Worm (Caenorhabditis elegans): ENCODE measurements around the gene C27D9.2.

C27D9.2 gene

DNA sequence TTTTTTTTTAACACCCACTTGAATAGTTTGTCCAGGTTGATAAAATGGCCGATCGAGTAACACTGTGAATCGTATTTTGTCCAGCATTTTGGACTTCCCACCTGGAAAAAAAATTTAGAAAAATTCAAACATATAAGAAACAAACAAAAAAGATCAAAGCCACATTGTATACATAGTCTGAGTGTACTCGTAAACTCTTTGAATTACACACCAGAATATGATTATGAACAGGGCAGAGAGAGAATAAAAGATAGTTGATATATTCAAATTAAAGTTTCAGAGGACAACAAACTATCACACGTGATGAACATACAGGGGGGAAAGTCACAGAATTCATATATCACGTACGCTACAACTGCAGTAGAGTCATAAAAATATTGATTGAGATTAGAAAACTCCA, 9.6 kb upstream of the C27D9.2 start, which contains the start of gene ttm-2:
Gene ttm-2 (minus strand): TSS at position 101 of the 400 bp plus-strand sequence.
- TF ChIP-seq lin-11 (tag; optimal IDR thresholded peaks at IDR 0.05) (no peak), Y22D7AL.16 (tag; optimal IDR thresholded peaks at IDR 0.05) (no peak), hlh-30 (tag; optimal IDR thresholded peaks at IDR 0.05; ENCODE audit: insufficient read depth) (no peak), nhr-11 (tag; optimal IDR thresholded peaks at IDR 0.05) (no peak), odd-2 (tag; optimal IDR thresholded peaks at IDR 0.05) (no peak), rnt-1 (tag; optimal IDR thresholded peaks at IDR 0.05) (no peak), pha-2 (tag; optimal IDR thresholded peaks at IDR 0.05) (no peak), sox-2 (GFP tag; IDR thresholded peaks at IDR 0.05) (no peak), tbx-2 (tag; optimal IDR thresholded peaks at IDR 0.05) (no peak), unc-3 (GFP tag; conservative IDR thresholded peaks at IDR 0.05) (no peak), unc-3 (tag; optimal IDR thresholded peaks at IDR 0.05) (no peak), eyg-1 (tag; optimal IDR thresholded peaks at IDR 0.05) (no peak), ceh-31 (tag; optimal IDR thresholded peaks at IDR 0.05) (no peak), nhr-232 (tag; optimal IDR thresholded peaks at IDR 0.05) (no peak), unc-86 (tag; optimal IDR thresholded peaks at IDR 0.05) (no peak), K02D7.2 (tag; optimal IDR thresholded peaks at IDR 0.05) (no peak), sdc-2 (tag; optimal IDR thresholded peaks at IDR 0.05) (no peak), sox-4 (tag; optimal IDR thresholded peaks at IDR 0.05) (no peak)

ce11 chrII:4762574-4763285, 6.1 kb upstream of the C27D9.2 start, which contains the start of gene F26G1.2:
Gene F26G1.2, plus strand, starts transcription at chrII:4763081.
- TF ChIP-seq dmd-4 (tag; optimal IDR thresholded peaks at IDR 0.05; ENCODE audit: borderline replicate concordance) = no peak
- TF ChIP-seq che-1 (tag; optimal IDR thresholded peaks at IDR 0.05) = no peak

ce11 chrII:4761020-4761419, 4.4 kb upstream of the C27D9.2 start:
- TF ChIP-seq ets-4 (tag; optimal IDR thresholded peaks at IDR 0.05) (no peak), pag-3 (tag; optimal IDR thresholded peaks at IDR 0.05; ENCODE audit: borderline replicate concordance) (no peak), pha-2 (tag; optimal IDR thresholded peaks at IDR 0.05) (no peak), ztf-16 (tag; optimal IDR thresholded peaks at IDR 0.05) (no peak), sdc-2 (tag; optimal IDR thresholded peaks at IDR 0.05) (no peak), sox-4 (tag; optimal IDR thresholded peaks at IDR 0.05) (no peak), ceh-19 (GFP tag; optimal IDR thresholded peaks at IDR 0.05) (no peak), pros-1 (tag; optimal IDR thresholded peaks at IDR 0.05) (no peak), sox-2 (GFP tag; IDR thresholded peaks at IDR 0.05) (no peak), hlh-15 (tag; optimal IDR thresholded peaks at IDR 0.05) (no peak), unc-86 (tag; optimal IDR thresholded peaks at IDR 0.05) (no peak), pat-9 (tag; optimal IDR thresholded peaks at IDR 0.05) (no peak), dve-1 (tag; optimal IDR thresholded peaks at IDR 0.05) (no peak), ceh-30 (tag; optimal IDR thresholded peaks at IDR 0.05) (no peak), ceh-45 (GFP tag; IDR thresholded peaks at IDR 0.05) (no peak)

ce11 chrII:4759835-4760234, 3.2 kb upstream of the C27D9.2 start:
- no peak for TF ChIP-seq ama-1 (optimal IDR thresholded peaks at IDR 0.05)
- TF ChIP-seq ceh-14 (tag; optimal IDR thresholded peaks at IDR 0.05) = no peak
- no peak for TF ChIP-seq ceh-18 (tag; optimal IDR thresholded peaks at IDR 0.05)
- TF ChIP-seq C08G9.2 (tag; optimal IDR thresholded peaks at IDR 0.05) = no peak
- no peak for TF ChIP-seq hlh-13 (GFP tag; optimal IDR thresholded peaks at IDR 0.05)

DNA sequence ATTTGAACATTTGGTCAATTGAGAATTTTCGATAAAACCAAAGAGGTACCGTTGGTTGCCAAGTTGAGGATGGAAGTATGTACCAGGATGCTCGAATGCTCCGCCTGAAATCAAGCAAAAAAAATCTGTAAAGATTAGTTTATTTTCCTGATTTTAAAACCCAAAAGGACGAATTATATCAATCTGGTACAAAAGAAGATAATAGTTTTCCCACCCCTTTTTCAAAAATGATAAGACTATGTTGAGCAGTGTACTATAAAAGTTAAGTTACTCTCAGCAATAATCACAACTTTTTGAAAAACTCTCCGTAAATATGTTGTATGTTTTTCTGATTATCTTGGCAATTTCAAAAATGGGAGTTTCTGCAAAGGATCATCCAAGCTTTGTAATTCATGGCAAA, 1.8 kb upstream of the C27D9.2 start, which contains the start of gene F26G1.3:
Gene F26G1.3 (plus strand): TSS at position 301 of the 400 bp plus-strand sequence.
- TF ChIP-seq ceh-22 (tag; optimal IDR thresholded peaks at IDR 0.05) (no peak), fkh-10 (GFP tag; optimal IDR thresholded peaks at IDR 0.05) (no peak), hlh-30 (tag; optimal IDR thresholded peaks at IDR 0.05; ENCODE audit: insufficient read depth) (no peak), nfya-1 (tag; optimal IDR thresholded peaks at IDR 0.05) (no peak), ceh-14 (tag; optimal IDR thresholded peaks at IDR 0.05) (no peak), hlh-15 (tag; optimal IDR thresholded peaks at IDR 0.05) (no peak), lim-6 (tag; optimal IDR thresholded peaks at IDR 0.05) (no peak), C38D4.7 (GFP tag; optimal IDR thresholded peaks at IDR 0.05) (no peak), K02D7.2 (tag; optimal IDR thresholded peaks at IDR 0.05) (no peak), fax-1 (tag; optimal IDR thresholded peaks at IDR 0.05) (no peak), eyg-1 (tag; optimal IDR thresholded peaks at IDR 0.05) (no peak), pha-2 (tag; optimal IDR thresholded peaks at IDR 0.05) (no peak), hlh-6 (tag; optimal IDR thresholded peaks at IDR 0.05) (no peak)

Data from whole organism, late embryonic.